Fruit fly (Drosophila melanogaster) whole organism, wandering third instar larva: ENCODE measurements around the gene Tektin-C.

Experiments used
- Abd-B ChIP-seq: fragments of >200 bp; optimal IDR thresholded peaks from 2 replicates; lab custom pipeline; 2017; ENCODE audit warnings: missing biosample characterization, missing genetic modification characterization
- CG32264 ChIP-seq: fragments of 200-800 bp; sonication (Bioruptor generic); optimal IDR thresholded peaks from 2 replicates; lab custom pipeline; 2016; ENCODE audit warnings: missing biosample characterization, missing genetic modification characterization
- CG9705 ChIP-seq: fragments of 200-800 bp; sonication (Bioruptor generic); optimal IDR thresholded peaks from 2 replicates; lab custom pipeline; 2018; ENCODE audit warnings: missing biosample characterization, mild to moderate bottlenecking, missing genetic modification characterization
- CrebA ChIP-seq: fragments of 200-800 bp; sonication (Bioruptor generic); optimal IDR thresholded peaks from 2 replicates; lab custom pipeline; 2016; ENCODE audit warnings: missing biosample characterization, mild to moderate bottlenecking, missing genetic modification characterization, borderline replicate concordance
- Dfd ChIP-seq: fragments of >200 bp; optimal IDR thresholded peaks from 2 replicates; lab custom pipeline; 2017; ENCODE audit warnings: missing biosample characterization, missing genetic modification characterization
- Dif ChIP-seq: fragments of 200-275, 200-300 bp; sonication (Bioruptor generic); optimal IDR thresholded peaks from 2 replicates; lab custom pipeline; 2018; ENCODE audit warnings: missing biosample characterization, missing genetic modification characterization; ENCODE audit not compliant: partially characterized antibody
- GATAd ChIP-seq: sonication (Bioruptor generic); optimal IDR thresholded peaks from 2 replicates; lab custom pipeline; 2016; ENCODE audit warnings: missing biosample characterization, missing genetic modification characterization
- HLH106 ChIP-seq: fragments of 200-800 bp; optimal IDR thresholded peaks from 3 replicates; lab custom pipeline; 2019; ENCODE audit warnings: missing biosample characterization, mild to moderate bottlenecking, missing genetic modification characterization, moderate library complexity
- Hnf4 ChIP-seq: fragments of 200-800 bp; sonication (Bioruptor generic); optimal IDR thresholded peaks from 2 replicates; lab custom pipeline; 2016; ENCODE audit warnings: missing biosample characterization, mild to moderate bottlenecking, missing genetic modification characterization
- Hr78 ChIP-seq: fragments of >200 bp; optimal IDR thresholded peaks from 2 replicates; lab custom pipeline; 2017; ENCODE audit warnings: missing biosample characterization, missing genetic modification characterization
- Hr83 ChIP-seq: fragments of 200-300 bp; sonication (Bioruptor generic); optimal IDR thresholded peaks from 2 replicates; lab custom pipeline; 2016; ENCODE audit warnings: missing biosample characterization, mild to moderate bottlenecking, missing genetic modification characterization, moderate library complexity; ENCODE audit not compliant: poor library complexity, severe bottlenecking
- Jra ChIP-seq: sonication (Bioruptor generic); optimal IDR thresholded peaks from 2 replicates; lab custom pipeline; 2016; ENCODE audit warnings: missing biosample characterization, missing genetic modification characterization
- Mio ChIP-seq: sonication (Bioruptor generic); optimal IDR thresholded peaks from 2 replicates; lab custom pipeline; 2016; ENCODE audit warnings: missing biosample characterization, missing genetic modification characterization
- Myc ChIP-seq: fragments of >200 bp; optimal IDR thresholded peaks from 2 replicates; lab custom pipeline; 2017
- N ChIP-seq: fragments of >200 bp; optimal IDR thresholded peaks from 2 replicates; lab custom pipeline; 2018; ENCODE audit warnings: missing biosample characterization, missing external identifiers, missing genetic modification characterization
- OdsH ChIP-seq: fragments of 200-800 bp; sonication (Bioruptor generic); optimal IDR thresholded peaks from 2 replicates; lab custom pipeline; 2016; ENCODE audit warnings: missing biosample characterization, mild to moderate bottlenecking, missing genetic modification characterization
- Rel ChIP-seq, 2 experiments: fragments of 200-800 bp; sonication (Bioruptor generic) in 1 of 2; optimal IDR thresholded peaks; 2 replicates in 1 of 2; 3 replicates in 1 of 2; lab custom pipeline; 2016 to 2019; ENCODE audit warnings: mild to moderate bottlenecking in 2 of 2, missing biosample characterization in 2 of 2, missing genetic modification characterization in 2 of 2, moderate library complexity in 1 of 2
- Sp1 ChIP-seq: fragments of 200-800 bp; sonication (Bioruptor generic); optimal IDR thresholded peaks from 3 replicates; lab custom pipeline; 2019; ENCODE audit warnings: missing biosample characterization, mild to moderate bottlenecking, missing genetic modification characterization, moderate library complexity
- Vsx2 ChIP-seq: fragments of 200-300, 225-300 bp; sonication (Bioruptor generic); optimal IDR thresholded peaks from 2 replicates; lab custom pipeline; 2018; ENCODE audit warnings: missing biosample characterization, missing genetic modification characterization; ENCODE audit not compliant: partially characterized antibody
- br ChIP-seq: fragments of 200-800 bp; sonication (Bioruptor generic); optimal IDR thresholded peaks from 2 replicates; lab custom pipeline; 2016; ENCODE audit warnings: missing biosample characterization, missing genetic modification characterization
- brk ChIP-seq: fragments of 200-800 bp; sonication (Bioruptor generic); optimal IDR thresholded peaks from 2 replicates; lab custom pipeline; 2016; ENCODE audit warnings: missing biosample characterization, mild to moderate bottlenecking, missing genetic modification characterization
- dl ChIP-seq, 2 experiments: fragments of 175-275, 200-275 bp in 1 of 2; fragments of 200-275 bp in 1 of 2; sonication (Bioruptor generic); optimal IDR thresholded peaks; lab custom pipeline; 2018; ENCODE audit warnings: mild to moderate bottlenecking in 2 of 2, missing biosample characterization in 2 of 2, missing genetic modification characterization in 2 of 2, moderate library complexity in 2 of 2; ENCODE audit not compliant: partially characterized antibody in 2 of 2, insufficient read depth in 1 of 2
- dmrt93B ChIP-seq: fragments of 200-800 bp; sonication (Bioruptor generic); optimal IDR thresholded peaks from 2 replicates; lab custom pipeline; 2018; ENCODE audit warnings: missing biosample characterization, mild to moderate bottlenecking, missing genetic modification characterization
- dsf ChIP-seq: sonication (Bioruptor generic); optimal IDR thresholded peaks from 2 replicates; lab custom pipeline; 2016; ENCODE audit warnings: missing biosample characterization, missing genetic modification characterization, borderline replicate concordance
- ey ChIP-seq: fragments of 200-800 bp; sonication (Bioruptor generic); optimal IDR thresholded peaks from 2 replicates; lab custom pipeline; 2016; ENCODE audit warnings: missing biosample characterization, missing genetic modification characterization
- foxo ChIP-seq, 2 experiments: fragments of 200-800 bp; sonication (Bioruptor generic); optimal IDR thresholded peaks; 2 replicates in 1 of 2; 3 replicates in 1 of 2; lab custom pipeline; 2016 to 2017; ENCODE audit warnings: missing biosample characterization in 2 of 2, missing genetic modification characterization in 2 of 2
- fru ChIP-seq: fragments of 200-800 bp; sonication (Bioruptor generic); optimal IDR thresholded peaks from 3 replicates; lab custom pipeline; 2016; ENCODE audit warnings: missing biosample characterization, mild to moderate bottlenecking, missing genetic modification characterization
- h ChIP-seq: fragments of 200-800 bp; sonication (Bioruptor generic); optimal IDR thresholded peaks from 3 replicates; lab custom pipeline; 2016; ENCODE audit warnings: missing biosample characterization, mild to moderate bottlenecking, missing genetic modification characterization
- jim ChIP-seq: fragments of 175-275, 200-325 bp; sonication (Bioruptor generic); optimal IDR thresholded peaks from 2 replicates; lab custom pipeline; 2016; ENCODE audit warnings: missing biosample characterization, mild to moderate bottlenecking, missing genetic modification characterization
- lola ChIP-seq: fragments of >200 bp; optimal IDR thresholded peaks from 2 replicates; lab custom pipeline; 2017; ENCODE audit warnings: missing biosample characterization, missing genetic modification characterization
- pan ChIP-seq: fragments of >200 bp; optimal IDR thresholded peaks from 2 replicates; lab custom pipeline; 2017
- psq ChIP-seq: fragments of 200-800 bp; sonication (Bioruptor generic); optimal IDR thresholded peaks from 3 replicates; lab custom pipeline; 2017; ENCODE audit warnings: missing biosample characterization, mild to moderate bottlenecking, missing genetic modification characterization, moderate library complexity
- rgr ChIP-seq: fragments of 200-800 bp; sonication (Bioruptor generic); optimal IDR thresholded peaks from 3 replicates; lab custom pipeline; 2016; ENCODE audit warnings: missing biosample characterization, mild to moderate bottlenecking, missing genetic modification characterization
- sage ChIP-seq: fragments of 200-800 bp; sonication (Bioruptor generic); optimal IDR thresholded peaks from 2 replicates; lab custom pipeline; 2016; ENCODE audit warnings: missing biosample characterization, mild to moderate bottlenecking, missing genetic modification characterization
- sv ChIP-seq: fragments of 200-800 bp; sonication (Bioruptor generic); optimal IDR thresholded peaks from 3 replicates; lab custom pipeline; 2016; ENCODE audit warnings: missing biosample characterization, missing genetic modification characterization
- tai ChIP-seq: sonication (Bioruptor generic); optimal IDR thresholded peaks from 2 replicates; lab custom pipeline; 2016; ENCODE audit warnings: missing biosample characterization, missing genetic modification characterization
- usp ChIP-seq: fragments of >200 bp; optimal IDR thresholded peaks from 2 replicates; lab custom pipeline; 2017; ENCODE audit warnings: missing biosample characterization, missing genetic modification characterization
- woc ChIP-seq: sonication (Bioruptor generic); optimal IDR thresholded peaks from 2 replicates; lab custom pipeline; 2016; ENCODE audit warnings: missing biosample characterization, mild to moderate bottlenecking, missing genetic modification characterization

Gene Tektin-C

dm6 chr3L:5751740-5752579, 44.4 kb downstream of the Tektin-C start, which contains the start of gene DnaJ-1:
Gene DnaJ-1, minus strand, starts transcription at chr3L:5752189.
- no peak for TF ChIP-seq Dif (GFP tag; lab: Kevin White, UChicago)
- no peak for TF ChIP-seq Mio (GFP tag; lab: Kevin White, UChicago)
- TF ChIP-seq lola (GFP tag; lab: Kevin White, UChicago), result no peak
- no peak for TF ChIP-seq Hnf4 (GFP tag; lab: Kevin White, UChicago)
- TF ChIP-seq rgr (GFP tag; lab: Kevin White, UChicago), result peak; percentile 51
- TF ChIP-seq GATAd (GFP tag; lab: Kevin White, UChicago), result no peak
- TF ChIP-seq Myc (lab: Kevin White, UChicago), result no peak
- no peak for TF ChIP-seq Rel (GFP tag; optimal IDR thresholded peaks at IDR 0.05; lab: Kevin White, UChicago)
- TF ChIP-seq Rel (tag; optimal IDR thresholded peaks at IDR 0.05; lab: Kevin White, UChicago), result no peak
- peak; percentile 8 for TF ChIP-seq HLH106 (tag; lab: Kevin White, UChicago)
- TF ChIP-seq CrebA (GFP tag; lab: Kevin White, UChicago), result no peak
- TF ChIP-seq Jra, result peak; percentile 27
- no peak for TF ChIP-seq dl (GFP tag; optimal IDR thresholded peaks at IDR 0.05; lab: Kevin White, UChicago; ENCODE audit: insufficient read depth in 1 of 2, partially characterized antibody in 2 of 2)
- TF ChIP-seq ey, result no peak
- TF ChIP-seq Dfd, result no peak
- TF ChIP-seq CG32264, result peak; percentile 10
- TF ChIP-seq Abd-B, result no peak
- no peak for TF ChIP-seq jim (GFP tag; lab: Kevin White, UChicago)
- TF ChIP-seq N, result no peak
- peak; percentile 44 for TF ChIP-seq h
- no peak for TF ChIP-seq dsf (GFP tag; lab: Kevin White, UChicago)
- no peak for TF ChIP-seq CG9705
- TF ChIP-seq fru (GFP tag; lab: Kevin White, UChicago), result peak; percentile 23
- TF ChIP-seq woc (GFP tag; lab: Kevin White, UChicago), result peak; percentile 61
- TF ChIP-seq psq (GFP tag; lab: Kevin White, UChicago), result no peak
- no peak for TF ChIP-seq usp (GFP tag; lab: Kevin White, UChicago)
- TF ChIP-seq tai (GFP tag; lab: Kevin White, UChicago), result no peak
- TF ChIP-seq Vsx2, result no peak
- TF ChIP-seq br (GFP tag; lab: Kevin White, UChicago), result peak; percentile 12
- no peak for TF ChIP-seq dmrt93B
- TF ChIP-seq Hr78, result no peak
- TF ChIP-seq sv (GFP tag; lab: Kevin White, UChicago), result no peak
- TF ChIP-seq OdsH (GFP tag; lab: Kevin White, UChicago), result peak; percentile 18
- peak in 1 of 2 experiments; percentile 37 for TF ChIP-seq foxo (GFP tag; optimal IDR thresholded peaks at IDR 0.05; lab: Kevin White, UChicago)
- no peak for TF ChIP-seq pan (lab: Kevin White, UChicago)
- TF ChIP-seq sage, result no peak
- peak; percentile 72 for TF ChIP-seq Hr83 (GFP tag; lab: Kevin White, UChicago)
- TF ChIP-seq brk, result no peak
- TF ChIP-seq Sp1 (GFP tag; lab: Kevin White, UChicago), result peak; percentile 79

dm6 chr3L:5751417-5751739, 45.0 kb downstream of the Tektin-C start:
- TF ChIP-seq psq (GFP tag; lab: Kevin White, UChicago), result no peak
- no peak for TF ChIP-seq sv (GFP tag; lab: Kevin White, UChicago)
- no peak for TF ChIP-seq Rel (GFP tag; optimal IDR thresholded peaks at IDR 0.05; lab: Kevin White, UChicago)
- peak; percentile 97 for TF ChIP-seq Rel (tag; optimal IDR thresholded peaks at IDR 0.05; lab: Kevin White, UChicago)
- TF ChIP-seq br (GFP tag; lab: Kevin White, UChicago), result no peak
- TF ChIP-seq woc (GFP tag; lab: Kevin White, UChicago), result no peak
- TF ChIP-seq Abd-B, result no peak
- TF ChIP-seq Mio (GFP tag; lab: Kevin White, UChicago), result no peak
